Worm (Caenorhabditis elegans): Measurements from ENCODE around the gene Y7A5A.2.
A peak's percentile ranks its signal among the peaks of the same experiment; 100 is the strongest.

Gene Y7A5A.2

DNA sequence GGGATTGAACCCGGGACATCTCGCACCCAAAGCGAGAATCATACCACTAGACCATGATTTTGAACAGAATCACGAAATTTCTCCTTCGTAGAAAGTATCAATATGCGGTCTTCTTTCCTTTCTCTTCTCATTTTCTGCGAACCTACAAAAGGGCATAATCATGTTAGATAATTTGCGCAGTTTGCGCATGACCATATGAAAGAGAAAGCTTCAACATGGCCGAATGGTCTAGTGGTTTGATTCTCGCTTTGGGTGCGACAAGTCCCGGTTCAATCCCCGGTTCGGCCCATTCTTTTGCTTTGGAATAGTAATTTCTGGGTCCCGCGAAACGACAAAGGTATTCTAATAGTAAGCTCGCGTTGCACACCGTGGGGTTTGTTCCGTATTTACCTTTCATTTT lies 24.7 kb downstream of the Y7A5A.2 start:
- TF ChIP-seq tbx-11 (GFP tag; IDR thresholded peaks at IDR 0.05) (no peak), ceh-36 (tag; optimal IDR thresholded peaks at IDR 0.05) (no peak), pes-1 (GFP tag; IDR thresholded peaks at IDR 0.05) (no peak), aly-1 (tag; optimal IDR thresholded peaks at IDR 0.05) (no peak), ama-1 (optimal IDR thresholded peaks at IDR 0.05) (no peak), scrt-1 (GFP tag; IDR thresholded peaks at IDR 0.05) (no peak), sea-1 (GFP tag; conservative IDR thresholded peaks at IDR 0.05) (no peak), F13C5.2 (tag; optimal IDR thresholded peaks at IDR 0.05) (no peak), tbx-37 (GFP tag; conservative IDR thresholded peaks at IDR 0.05) (no peak), B0310.2 (tag; optimal IDR thresholded peaks at IDR 0.05) (no peak), hmg-4 (GFP tag; optimal IDR thresholded peaks at IDR 0.05) (no peak), tra-4 (tag; optimal IDR thresholded peaks at IDR 0.05) (no peak), ceh-13 (GFP tag; optimal IDR thresholded peaks at IDR 0.05) (no peak), ets-7 (tag; optimal IDR thresholded peaks at IDR 0.05) (no peak), hnd-1 (tag; optimal IDR thresholded peaks at IDR 0.05) (no peak), flt-1 (GFP tag; IDR thresholded peaks at IDR 0.05) (no peak), hmbx-1 (tag; optimal IDR thresholded peaks at IDR 0.05) (no peak)

DNA sequence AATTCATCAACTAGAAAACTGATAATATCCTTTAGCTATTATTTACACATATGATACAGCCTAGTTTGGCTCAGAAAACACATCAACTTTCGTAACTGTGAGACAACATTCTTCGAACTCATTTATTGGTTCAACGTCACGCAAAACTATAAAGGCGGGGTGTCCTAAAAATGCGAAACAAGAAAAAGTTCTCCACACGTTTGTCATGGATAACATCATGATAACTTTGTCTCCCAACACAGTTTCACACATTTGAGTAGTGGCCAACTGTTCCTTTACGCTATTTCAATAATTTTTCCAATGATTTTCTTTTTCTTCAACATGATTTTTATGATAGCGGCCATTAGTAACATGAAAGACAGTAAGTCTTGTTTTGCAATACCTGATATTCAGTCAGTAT lies 25.8 kb downstream of the Y7A5A.2 start, which contains the start of gene srxa-9:
TSS of gene srxa-9 (plus strand) at position 301 of the 400 bp plus-strand sequence.
- TF ChIP-seq flt-1 (GFP tag; IDR thresholded peaks at IDR 0.05) (no peak), ama-1 (optimal IDR thresholded peaks at IDR 0.05) (no peak), hmg-4 (GFP tag; optimal IDR thresholded peaks at IDR 0.05) (no peak), ceh-13 (GFP tag; optimal IDR thresholded peaks at IDR 0.05) (no peak), tra-4 (tag; optimal IDR thresholded peaks at IDR 0.05) (no peak)

ce11 chrX:15742310-15742709 lies 30.2 kb downstream of the Y7A5A.2 start, which contains the start of gene nhr-255:
Gene nhr-255, plus strand, starts transcription at chrX:15742610.
- no peak for TF ChIP-seq ets-7 (tag; optimal IDR thresholded peaks at IDR 0.05)
- no peak for TF ChIP-seq ceh-13 (GFP tag; optimal IDR thresholded peaks at IDR 0.05)

DNA sequence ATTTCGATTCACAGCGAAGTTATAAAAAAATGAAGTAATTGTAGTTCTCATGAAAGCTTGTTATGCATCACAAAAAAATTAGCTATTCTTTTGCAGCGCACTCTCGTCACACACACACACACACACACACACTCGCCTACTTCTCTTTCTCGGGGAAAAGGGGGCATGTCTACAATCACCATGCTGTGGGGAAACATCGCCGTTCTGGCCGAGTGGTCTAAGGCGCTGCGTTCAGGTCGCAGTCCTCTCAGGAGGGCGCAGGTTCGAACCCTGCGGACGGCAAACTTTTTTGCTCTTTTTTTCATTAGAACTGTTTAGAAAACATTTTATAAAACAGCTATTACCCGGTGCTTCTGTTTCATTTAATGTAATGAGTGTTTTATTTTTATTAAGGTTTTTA lies 30.7 kb downstream of the Y7A5A.2 start:
- TF ChIP-seq sea-1 (GFP tag; conservative IDR thresholded peaks at IDR 0.05) (peak; percentile 96), aly-1 (tag; optimal IDR thresholded peaks at IDR 0.05) (peak; percentile 89), tbx-37 (GFP tag; conservative IDR thresholded peaks at IDR 0.05) (peak; percentile 91), pes-1 (GFP tag; IDR thresholded peaks at IDR 0.05) (peak; percentile 96), ceh-36 (tag; optimal IDR thresholded peaks at IDR 0.05) (peak; percentile 87), ama-1 (optimal IDR thresholded peaks at IDR 0.05) (no peak), ets-7 (tag; optimal IDR thresholded peaks at IDR 0.05) (peak; percentile 63), tbx-11 (GFP tag; IDR thresholded peaks at IDR 0.05) (peak; percentile 95), tra-4 (tag; optimal IDR thresholded peaks at IDR 0.05) (no peak), hmg-4 (GFP tag; optimal IDR thresholded peaks at IDR 0.05) (peak; percentile 95), hnd-1 (tag; optimal IDR thresholded peaks at IDR 0.05) (peak; percentile 78), flt-1 (GFP tag; IDR thresholded peaks at IDR 0.05) (peak; percentile 92), B0310.2 (tag; optimal IDR thresholded peaks at IDR 0.05) (peak; percentile 87), scrt-1 (GFP tag; IDR thresholded peaks at IDR 0.05) (peak; percentile 96), ceh-13 (GFP tag; optimal IDR thresholded peaks at IDR 0.05) (peak; percentile 81), F13C5.2 (tag; optimal IDR thresholded peaks at IDR 0.05) (peak; percentile 93), hmbx-1 (tag; optimal IDR thresholded peaks at IDR 0.05) (peak; percentile 59)

- TF ChIP-seq aly-1 (tag; optimal IDR thresholded peaks at IDR 0.05) (no peak), ceh-36 (tag; optimal IDR thresholded peaks at IDR 0.05) (no peak), hmbx-1 (tag; optimal IDR thresholded peaks at IDR 0.05) (no peak), tbx-37 (GFP tag; conservative IDR thresholded peaks at IDR 0.05) (no peak), B0310.2 (tag; optimal IDR thresholded peaks at IDR 0.05) (no peak), ceh-13 (GFP tag; optimal IDR thresholded peaks at IDR 0.05) (no peak), ama-1 (optimal IDR thresholded peaks at IDR 0.05) (no peak), pes-1 (GFP tag; IDR thresholded peaks at IDR 0.05) (no peak), tbx-11 (GFP tag; IDR thresholded peaks at IDR 0.05) (no peak), hmg-4 (GFP tag; optimal IDR thresholded peaks at IDR 0.05) (no peak), flt-1 (GFP tag; IDR thresholded peaks at IDR 0.05) (no peak), scrt-1 (GFP tag; IDR thresholded peaks at IDR 0.05) (no peak), ets-7 (tag; optimal IDR thresholded peaks at IDR 0.05) (no peak), sea-1 (GFP tag; conservative IDR thresholded peaks at IDR 0.05) (no peak), tra-4 (tag; optimal IDR thresholded peaks at IDR 0.05) (no peak), F13C5.2 (tag; optimal IDR thresholded peaks at IDR 0.05) (no peak), hnd-1 (tag; optimal IDR thresholded peaks at IDR 0.05) (no peak)
Observed at ce11 chrX:15740526-15740925, 32.0 kb downstream of the Y7A5A.2 start, which contains the start of gene srg-64. Gene srg-64, minus strand, starts transcription at chrX:15740626.

DNA sequence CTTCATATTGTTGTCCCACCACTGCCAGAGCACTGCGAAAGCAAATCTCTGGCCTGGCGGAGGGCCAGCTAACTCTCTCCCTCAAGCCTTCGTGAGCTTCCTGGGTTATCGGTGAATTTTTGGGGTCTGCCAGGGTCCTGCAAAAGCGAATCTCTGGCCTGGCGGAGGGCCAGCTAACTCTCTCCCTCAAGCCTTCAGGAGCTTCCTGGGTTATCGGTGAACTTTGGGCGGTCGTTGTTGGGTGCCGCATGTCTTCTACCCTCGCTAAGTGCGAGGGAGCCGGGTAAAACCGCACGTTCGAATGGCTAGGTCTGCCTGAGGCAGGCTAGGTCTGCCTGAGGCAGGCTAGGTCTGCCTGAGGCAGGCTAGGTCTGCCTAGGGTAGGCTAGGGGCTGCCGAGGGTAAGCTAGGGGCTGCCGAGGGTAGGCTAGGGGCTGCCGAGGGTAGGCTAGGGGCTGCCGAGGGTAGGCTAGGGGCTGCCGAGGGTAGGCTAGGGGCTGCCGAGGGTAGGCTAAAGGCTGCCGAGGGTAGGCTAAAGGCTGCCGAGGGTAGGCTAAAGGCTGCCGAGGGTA lies 34.0 kb downstream of the Y7A5A.2 start:
- 0 out of 2 replicates have a peak, but pooled peaks have one; percentile 25 for TF ChIP-seq sea-1 (GFP tag; conservative IDR thresholded peaks at IDR 0.05)

DNA sequence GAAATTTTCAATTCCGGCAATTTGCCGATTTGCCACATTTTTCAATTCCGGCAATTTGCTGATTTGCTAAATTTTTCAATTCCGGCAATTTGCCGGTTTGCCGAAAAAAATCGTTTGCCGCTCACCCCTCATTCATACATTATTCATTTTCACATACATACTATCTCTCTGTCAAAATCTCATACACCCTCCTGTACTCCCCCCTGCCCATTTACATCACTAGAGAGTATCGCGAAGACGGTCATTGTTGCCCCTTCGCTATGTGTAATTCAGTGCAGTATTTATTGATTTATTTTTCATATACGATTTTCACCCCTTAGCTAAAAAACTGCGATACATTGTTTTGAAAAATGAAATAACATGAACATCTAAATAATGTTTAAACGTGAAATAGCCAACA lies 36.1 kb downstream of the Y7A5A.2 start:
- TF ChIP-seq tbx-11 (GFP tag; IDR thresholded peaks at IDR 0.05) (no peak), F13C5.2 (tag; optimal IDR thresholded peaks at IDR 0.05) (peak; percentile 66)

ce11 chrX:15731668-15732067 lies 40.9 kb downstream of the Y7A5A.2 start, which contains the start of gene lin-15A:
Gene lin-15A, plus strand, starts transcription at chrX:15731968.
- TF ChIP-seq hmbx-1 (tag; optimal IDR thresholded peaks at IDR 0.05), result no peak
- no peak for TF ChIP-seq tbx-11 (GFP tag; IDR thresholded peaks at IDR 0.05)
- no peak for TF ChIP-seq aly-1 (tag; optimal IDR thresholded peaks at IDR 0.05)
- no peak for TF ChIP-seq sea-1 (GFP tag; conservative IDR thresholded peaks at IDR 0.05)
- no peak for TF ChIP-seq scrt-1 (GFP tag; IDR thresholded peaks at IDR 0.05)
